Worm (Caenorhabditis elegans) whole organism, L2 larva: Measurements from ENCODE around the gene T22C8.1.

Experiments
- C34F6.9 ChIP-seq: fragments of 150-350 bp; optimal IDR thresholded peaks from 2 replicates; lab custom pipeline; 2014; ENCODE audit warnings: missing biosample characterization, missing genetic modification characterization
- R02D3.7 ChIP-seq: fragments of 150-350 bp; optimal IDR thresholded peaks from 2 replicates; lab custom pipeline; 2014; ENCODE audit warnings: missing biosample characterization, missing genetic modification characterization
- Y55F3AM.14 ChIP-seq: fragments of 200-800 bp; sonication (Bioruptor generic); optimal IDR thresholded peaks from 2 replicates; lab custom pipeline; 2018; ENCODE audit warnings: mild to moderate bottlenecking, missing genetic modification characterization, missing compliant biosample characterization
- ZK546.5 ChIP-seq: sonication (generic microtip); optimal IDR thresholded peaks from 2 replicates; lab custom pipeline; 2017; ENCODE audit warnings: missing biosample characterization, missing genetic modification characterization
- aly-2 ChIP-seq: fragments of 150-350 bp; optimal IDR thresholded peaks from 2 replicates; lab custom pipeline; 2014; ENCODE audit warnings: missing biosample characterization, missing genetic modification characterization
- blmp-1 ChIP-seq: sonication (generic microtip); optimal IDR thresholded peaks from 2 replicates; lab custom pipeline; 2017; ENCODE audit warnings: missing genetic modification characterization, mild to moderate bottlenecking, missing compliant biosample characterization, antibody characterized with exemption, moderate library complexity; ENCODE audit not compliant: insufficient read depth
- ceh-16 ChIP-seq: fragments of 150-350 bp; optimal IDR thresholded peaks from 2 replicates; lab custom pipeline; 2014; ENCODE audit warnings: missing biosample characterization, missing genetic modification characterization
- crh-2 ChIP-seq: sonication (generic microtip); optimal IDR thresholded peaks from 2 replicates; lab custom pipeline; 2017; ENCODE audit warnings: missing biosample characterization, missing genetic modification characterization
- egl-27 ChIP-seq: sonication (generic microtip); optimal IDR thresholded peaks from 3 replicates; lab custom pipeline; 2017; ENCODE audit warnings: missing biosample characterization, missing genetic modification reagents, missing genetic modification characterization
- elt-1 ChIP-seq: fragments of 150-350 bp; optimal IDR thresholded peaks from 2 replicates; lab custom pipeline; 2014; ENCODE audit warnings: missing biosample characterization, missing genetic modification characterization
- elt-3 ChIP-seq: sonication (generic microtip); optimal IDR thresholded peaks from 2 replicates; lab custom pipeline; 2017; ENCODE audit warnings: missing biosample characterization, missing genetic modification characterization
- lin-13 ChIP-seq: fragments of 150-350 bp; optimal IDR thresholded peaks from 2 replicates; lab custom pipeline; 2014; ENCODE audit warnings: missing biosample characterization, missing genetic modification reagents, missing genetic modification characterization
- lin-39 ChIP-seq: fragments of 150-350 bp; optimal IDR thresholded peaks from 2 replicates; lab custom pipeline; 2014; ENCODE audit warnings: missing biosample characterization, missing genetic modification reagents, missing genetic modification characterization
- lsy-2 ChIP-seq, 2 experiments: fragments of 150-350 bp in 1 of 2; sonication (generic microtip) in 1 of 2; optimal IDR thresholded peaks; 2 replicates each; lab custom pipeline; 2014 to 2017; ENCODE audit warnings: missing biosample characterization in 2 of 2, missing genetic modification characterization in 2 of 2
- mdl-1 ChIP-seq, 2 experiments: fragments of 150-350 bp in 1 of 2; sonication (generic microtip) in 1 of 2; optimal IDR thresholded peaks; 2 replicates each; lab custom pipeline; 2017; ENCODE audit warnings: missing biosample characterization in 2 of 2, missing genetic modification characterization in 2 of 2
- nhr-10 ChIP-seq: sonication (generic microtip); optimal IDR thresholded peaks from 2 replicates; lab custom pipeline; 2017; ENCODE audit warnings: missing biosample characterization, missing genetic modification characterization
- nhr-11 ChIP-seq: fragments of 150-350 bp; optimal IDR thresholded peaks from 2 replicates; lab custom pipeline; 2014; ENCODE audit warnings: missing biosample characterization, missing genetic modification characterization
- nhr-21 ChIP-seq: fragments of 150-350 bp; optimal IDR thresholded peaks from 2 replicates; lab custom pipeline; 2014; ENCODE audit warnings: missing biosample characterization, missing genetic modification characterization
- nhr-23 ChIP-seq: fragments of 150-350 bp; optimal IDR thresholded peaks from 2 replicates; lab custom pipeline; 2014; ENCODE audit warnings: missing biosample characterization, missing genetic modification reagents, missing genetic modification characterization
- nhr-6 ChIP-seq: fragments of 150-350 bp; optimal IDR thresholded peaks from 2 replicates; lab custom pipeline; 2014; ENCODE audit warnings: missing biosample characterization, missing genetic modification characterization
- sem-4 ChIP-seq: fragments of 150-350 bp; optimal IDR thresholded peaks from 2 replicates; lab custom pipeline; 2014; ENCODE audit warnings: missing biosample characterization, missing genetic modification reagents, missing genetic modification characterization
- skn-1 ChIP-seq: sonication (generic microtip); optimal IDR thresholded peaks from 2 replicates; lab custom pipeline; 2017; ENCODE audit warnings: missing biosample characterization, missing genetic modification characterization
- sma-3 ChIP-seq: sonication (generic microtip); optimal IDR thresholded peaks from 2 replicates; lab custom pipeline; 2016; ENCODE audit warnings: missing genetic modification reagents, missing genetic modification characterization, missing compliant biosample characterization
- sma-9 ChIP-seq, 2 experiments: fragments of 150-350 bp in 1 of 2; sonication (generic microtip) in 1 of 2; optimal IDR thresholded peaks; 2 replicates each; lab custom pipeline; 2014 to 2016; ENCODE audit warnings: missing genetic modification characterization in 2 of 2, mild to moderate bottlenecking in 1 of 2, missing biosample characterization in 1 of 2, missing compliant biosample characterization in 1 of 2, missing genetic modification reagents in 1 of 2, moderate library complexity in 1 of 2
- snpc-4 ChIP-seq: fragments of 150-350 bp; optimal IDR thresholded peaks from 2 replicates; lab custom pipeline; 2014; ENCODE audit warnings: missing biosample characterization, missing genetic modification characterization
- unc-39 ChIP-seq: fragments of 150-350 bp; optimal IDR thresholded peaks from 2 replicates; lab custom pipeline; 2014; ENCODE audit warnings: missing biosample characterization, missing genetic modification characterization
- unc-55 ChIP-seq: fragments of 150-350 bp; sonication (generic microtip); optimal IDR thresholded peaks from 3 replicates; lab custom pipeline; 2014; ENCODE audit warnings: missing biosample characterization, missing genetic modification reagents, missing genetic modification characterization
- unc-62 ChIP-seq: fragments of 150-350 bp; optimal IDR thresholded peaks from 2 replicates; lab custom pipeline; 2014; ENCODE audit warnings: missing biosample characterization, missing genetic modification reagents, missing genetic modification characterization
- zag-1 ChIP-seq: fragments of 150-350 bp; optimal IDR thresholded peaks from 2 replicates; lab custom pipeline; 2014; ENCODE audit warnings: missing biosample characterization, missing genetic modification characterization
- ztf-1 ChIP-seq: fragments of 200-800 bp; sonication (Bioruptor generic); conservative IDR thresholded peaks from 2 replicates; pipeline ENCODE4 v1.3.6; 2022; ENCODE audit warnings: missing genetic modification characterization, missing compliant biosample characterization
- ztf-11 ChIP-seq: sonication (generic microtip); optimal IDR thresholded peaks from 2 replicates; lab custom pipeline; 2017; ENCODE audit warnings: missing biosample characterization, missing genetic modification characterization
- ztf-4 ChIP-seq: fragments of 150-350 bp; optimal IDR thresholded peaks from 2 replicates; lab custom pipeline; 2014; ENCODE audit warnings: missing biosample characterization, missing genetic modification characterization

The T22C8.1 gene

ce11 chrII:8589227-8589626 is 23.3 kb upstream of the T22C8.1 start:
- no peak for TF ChIP-seq ztf-1 (GFP tag; lab: Robert Waterston, UW)
- TF ChIP-seq Y55F3AM.14 (GFP tag; lab: Kevin White, UChicago): no peak
- TF ChIP-seq unc-55 (GFP tag; lab: Kevin White, UChicago): peak; percentile 17
- no peak for TF ChIP-seq elt-3
- TF ChIP-seq lsy-2 (tag; optimal IDR thresholded peaks at IDR 0.05; lab: Kevin White, UChicago): peak in 1 of 2 experiments; percentile 39
- TF ChIP-seq crh-2 (tag; lab: Kevin White, UChicago): peak; percentile 35
- no peak for TF ChIP-seq ztf-11
- TF ChIP-seq C34F6.9: peak; percentile 49
- peak; percentile 38 for TF ChIP-seq sma-9 (GFP tag; optimal IDR thresholded peaks at IDR 0.05; lab: Kevin White, UChicago)
- TF ChIP-seq sma-9 (tag; optimal IDR thresholded peaks at IDR 0.05; lab: Kevin White, UChicago): no peak
- TF ChIP-seq sem-4: no peak
- no peak for TF ChIP-seq mdl-1 (tag; optimal IDR thresholded peaks at IDR 0.05; lab: Kevin White, UChicago)
- TF ChIP-seq zag-1 (tag; lab: Kevin White, UChicago): peak; percentile 40

- no peak for TF ChIP-seq nhr-11 (tag; lab: Kevin White, UChicago)
- no peak for TF ChIP-seq blmp-1 (tag; lab: Kevin White, UChicago)
- no peak for TF ChIP-seq Y55F3AM.14 (GFP tag; lab: Kevin White, UChicago)
- TF ChIP-seq sem-4: no peak
- no peak for TF ChIP-seq ZK546.5 (tag; lab: Kevin White, UChicago)
- no peak for TF ChIP-seq nhr-21
- peak; percentile 26 for TF ChIP-seq unc-55 (GFP tag; lab: Kevin White, UChicago)
- TF ChIP-seq skn-1 (tag; lab: Kevin White, UChicago): no peak
- TF ChIP-seq, all 48 proteins: peak for 1
These were observed 21.9 kb upstream of the T22C8.1 start, which contains the start of gene aptf-4 for ce11 chrII:8590684-8591083. Gene aptf-4, plus strand, starts transcription at chrII:8590984.

- TF ChIP-seq ZK546.5 (tag; lab: Kevin White, UChicago): no peak
- no peak for TF ChIP-seq egl-27 (tag; lab: Kevin White, UChicago)
- TF ChIP-seq nhr-10: no peak
- TF ChIP-seq ceh-16: no peak
- no peak for TF ChIP-seq unc-39
- TF ChIP-seq sma-3 (GFP tag; lab: Kevin White, UChicago): no peak
- TF ChIP-seq crh-2 (tag; lab: Kevin White, UChicago): no peak
These were observed 18.5 kb upstream of the T22C8.1 start, which contains the start of gene aptf-3 for ce11 chrII:8593840-8594625. Gene aptf-3, plus strand, starts transcription at chrII:8594190.

- TF ChIP-seq nhr-11 (tag; lab: Kevin White, UChicago) (no peak), R02D3.7 (tag; lab: Kevin White, UChicago) (no peak), aly-2 (tag; lab: Kevin White, UChicago) (no peak), lin-13 (GFP tag; lab: Kevin White, UChicago) (no peak), ztf-1 (GFP tag; lab: Robert Waterston, UW) (no peak), sma-9 (GFP tag; optimal IDR thresholded peaks at IDR 0.05; lab: Kevin White, UChicago) (no peak), sma-9 (tag; optimal IDR thresholded peaks at IDR 0.05; lab: Kevin White, UChicago) (no peak), snpc-4 (tag; lab: Kevin White, UChicago) (no peak), lin-39 (tag; lab: Kevin White, UChicago) (no peak), ztf-4 (no peak)
These were observed 13.4 kb upstream of the T22C8.1 start, which contains the start of gene F28C6.5 for ce11 chrII:8599214-8599613. Gene F28C6.5, plus strand, starts transcription at chrII:8599514.

ce11 chrII:8600165-8600564 is 12.4 kb upstream of the T22C8.1 start, which contains the start of gene pigg-1:
Gene pigg-1, minus strand, starts transcription at chrII:8600265.
- TF ChIP-seq sma-3 (GFP tag; lab: Kevin White, UChicago) (no peak), nhr-6 (tag; lab: Kevin White, UChicago) (no peak), ztf-4 (no peak), elt-3 (no peak), nhr-23 (tag; lab: Kevin White, UChicago) (no peak), unc-62 (no peak), lsy-2 (tag; optimal IDR thresholded peaks at IDR 0.05; lab: Kevin White, UChicago) (no peak), R02D3.7 (tag; lab: Kevin White, UChicago) (no peak), elt-1 (no peak), ceh-16 (no peak)
